Worm (Caenorhabditis elegans) whole organism, young adult: ENCODE data around the gene F59A6.3.

ENCODE experiments used
- egrh-3 ChIP-seq: fragments of 200-800 bp; sonication (Bioruptor generic); IDR thresholded peaks from 2 replicates; pipeline ENCODE4 v1.3.6; 2022; ENCODE audit warnings: missing genetic modification reagents, missing genetic modification characterization, missing compliant biosample characterization
- ekl-4 ChIP-seq: fragments of 200-800 bp; sonication (Bioruptor generic); IDR thresholded peaks from 2 replicates; pipeline ENCODE4 v1.3.6; 2022; ENCODE audit warnings: missing genetic modification reagents, missing genetic modification characterization, missing compliant biosample characterization
- him-1 ChIP-seq: sonication (generic microtip); optimal IDR thresholded peaks from 2 replicates; lab custom pipeline; 2016; ENCODE audit warnings: missing genotype, missing genetic modification reagents, missing genetic modification characterization, missing compliant biosample characterization
- hmg-20 ChIP-seq: fragments of 200-800 bp; sonication (Bioruptor generic); IDR thresholded peaks from 2 replicates; pipeline ENCODE4 v1.3.6; 2022; ENCODE audit warnings: missing genetic modification reagents, missing genetic modification characterization, missing compliant biosample characterization
- let-607 ChIP-seq, 2 experiments: fragments of 200-800 bp in 1 of 2; sonication (Bioruptor generic) in 1 of 2; sonication (generic microtip) in 1 of 2; optimal IDR thresholded peaks; 2 replicates each; lab custom pipeline; 2016 to 2018; ENCODE audit warnings: mild to moderate bottlenecking in 2 of 2, missing compliant biosample characterization in 2 of 2, missing genetic modification characterization in 2 of 2, moderate library complexity in 2 of 2, missing genotype in 1 of 2
- lin-40 ChIP-seq: sonication (generic microtip); optimal IDR thresholded peaks from 2 replicates; lab custom pipeline; 2016; ENCODE audit warnings: missing genetic modification characterization, mild to moderate bottlenecking, missing compliant biosample characterization, missing genotype, missing genetic modification reagents
- nhr-90 ChIP-seq: sonication (generic microtip); optimal IDR thresholded peaks from 2 replicates; lab custom pipeline; 2016; ENCODE audit warnings: missing genotype, mild to moderate bottlenecking, missing genetic modification characterization, missing compliant biosample characterization
- sea-2 ChIP-seq: fragments of 200-800 bp; sonication (Bioruptor generic); IDR thresholded peaks from 2 replicates; pipeline ENCODE4 v1.3.6; 2022; ENCODE audit warnings: missing genetic modification characterization, missing compliant biosample characterization
- tlf-1 ChIP-seq: fragments of 200-800 bp; sonication (Bioruptor generic); optimal IDR thresholded peaks from 2 replicates; lab custom pipeline; 2018; ENCODE audit warnings: mild to moderate bottlenecking, missing genetic modification characterization, missing compliant biosample characterization
- ztf-3 ChIP-seq: fragments of 200-800 bp; sonication (Bioruptor generic); optimal IDR thresholded peaks from 2 replicates; lab custom pipeline; 2018; ENCODE audit warnings: mild to moderate bottlenecking, missing genetic modification characterization, missing compliant biosample characterization

DNA sequence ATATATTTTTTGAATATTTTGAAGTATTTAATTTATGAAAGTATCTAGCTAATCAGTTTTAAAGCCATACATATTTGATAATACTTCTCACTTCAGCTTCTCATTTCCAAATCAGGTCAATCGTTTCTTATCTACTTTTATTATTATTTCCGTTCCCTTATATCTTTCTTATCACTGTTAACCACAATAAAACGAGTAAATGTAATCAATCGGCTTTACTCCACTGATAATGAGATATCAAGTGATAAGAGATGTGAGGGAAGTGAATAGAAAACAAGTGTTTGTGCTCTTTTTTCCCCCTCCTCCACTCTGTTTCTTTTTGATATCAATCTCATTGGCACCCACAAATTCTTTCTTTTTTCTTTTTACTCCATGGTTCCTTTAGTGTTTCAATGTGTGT, 41.6 kb upstream of the F59A6.3 start:
- TF ChIP-seq let-607 (tag; optimal IDR thresholded peaks at IDR 0.05; lab: Kevin White, UChicago) (no peak), tlf-1 (no peak), hmg-20 (GFP tag; lab: Robert Waterston, UW) (no peak), lin-40 (tag; lab: Kevin White, UChicago) (no peak), sea-2 (GFP tag; lab: Robert Waterston, UW) (no peak), him-1 (tag; lab: Kevin White, UChicago) (no peak), egrh-3 (GFP tag; lab: Robert Waterston, UW) (no peak), ekl-4 (GFP tag; lab: Robert Waterston, UW) (no peak), nhr-90 (tag; lab: Kevin White, UChicago) (no peak), ztf-3 (no peak)
